Worm (Caenorhabditis elegans) whole organism, L4/young adult: ENCODE measurements around the gene C26E1.2.

Source experiments
- dao-5 ChIP-seq: sonication (generic microtip); optimal IDR thresholded peaks from 2 replicates; lab custom pipeline; 2016; ENCODE audit warnings: missing genotype, missing genetic modification characterization, moderate library complexity, missing compliant biosample characterization
- him-1 ChIP-seq: sonication (generic microtip); optimal IDR thresholded peaks from 2 replicates; lab custom pipeline; 2016; ENCODE audit warnings: missing genotype, missing genetic modification reagents, missing genetic modification characterization, missing compliant biosample characterization

ce11 chrV:13301443-13301842 is 3.5 kb upstream of the C26E1.2 start, which contains the start of gene ceh-79:
- no peak for TF ChIP-seq him-1 (tag; lab: Kevin White, UChicago)
- no peak for TF ChIP-seq dao-5 (tag; lab: Kevin White, UChicago)
